Fruit fly (Drosophila melanogaster) whole organism, pupa: ENCODE results near the gene CG8326.

ENCODE experiments used
- CG13204 ChIP-seq: fragments of 200-800 bp; sonication (Bioruptor generic); optimal IDR thresholded peaks from 2 replicates; lab custom pipeline; 2018; ENCODE audit warnings: missing biosample characterization, mild to moderate bottlenecking, missing genetic modification characterization, moderate library complexity
- CG14655 ChIP-seq: fragments of 200-800 bp; sonication (Bioruptor generic); optimal IDR thresholded peaks from 3 replicates; lab custom pipeline; 2017; ENCODE audit warnings: mild to moderate bottlenecking, missing biosample characterization, missing genetic modification reagents, missing genetic modification characterization
- CG15710 ChIP-seq: fragments of 200-800 bp; sonication (Bioruptor generic); optimal IDR thresholded peaks from 2 replicates; lab custom pipeline; 2018; ENCODE audit warnings: missing biosample characterization, mild to moderate bottlenecking, missing genetic modification characterization, moderate library complexity
- CG4496 ChIP-seq: fragments of 200-800 bp; sonication (Bioruptor generic); IDR thresholded peaks from 3 replicates; pipeline ENCODE4 v1.3.6; 2022; ENCODE audit warnings: missing biosample characterization, missing genetic modification characterization
- CG9948 ChIP-seq: fragments of 200-800 bp; sonication (Bioruptor generic); optimal IDR thresholded peaks from 2 replicates; lab custom pipeline; 2018; ENCODE audit warnings: missing biosample characterization, mild to moderate bottlenecking, missing genetic modification characterization, moderate library complexity
- EcR ChIP-seq: fragments of 200-800 bp; sonication (Bioruptor generic); optimal IDR thresholded peaks from 3 replicates; lab custom pipeline; 2019; ENCODE audit warnings: missing biosample characterization, missing genetic modification characterization, mild to moderate bottlenecking, moderate library complexity, missing genetic modification reagents
- Snoo ChIP-seq: fragments of 200-800 bp; sonication (Bioruptor generic); optimal IDR thresholded peaks from 3 replicates; lab custom pipeline; 2017; ENCODE audit warnings: missing biosample characterization, mild to moderate bottlenecking, missing genetic modification characterization, inconsistent platforms

DNA sequence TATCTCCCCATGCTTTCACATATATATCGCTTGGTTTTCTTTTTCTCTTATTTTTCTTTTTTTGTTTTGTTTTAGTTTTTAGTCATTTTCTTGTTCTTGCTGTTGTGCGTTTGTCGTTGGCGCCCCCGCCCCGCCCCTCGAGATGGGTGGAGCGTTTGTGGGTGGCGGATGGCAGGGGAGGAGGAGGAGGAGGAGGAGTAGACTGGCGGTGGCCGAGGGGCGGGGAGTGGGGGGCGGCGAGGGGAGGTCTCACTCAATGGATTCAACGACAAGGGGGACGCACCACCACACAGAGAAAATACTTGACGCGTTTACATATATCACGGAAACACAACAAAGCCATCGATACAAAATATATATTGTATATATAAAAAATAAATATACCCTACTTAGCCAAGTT lies 11.5 kb upstream of the CG8326 start:
- TF ChIP-seq CG13204 (GFP tag; lab: Kevin White, UChicago) (no peak), CG9948 (tag; lab: Kevin White, UChicago) (no peak), CG14655 (GFP tag; lab: Kevin White, UChicago) (no peak), EcR (GFP tag; lab: Kevin White, UChicago) (no peak), CG15710 (tag; lab: Kevin White, UChicago) (no peak), Snoo (tag; lab: Kevin White, UChicago) (no peak), CG4496 (GFP tag; lab: Robert Waterston, UW) (0 out of 3 replicates have a peak, but pooled peaks have one; percentile 34)
